Comparison of ENCODE assay signal across 1 fruit fly cellular context in the genomic region with DNA sequence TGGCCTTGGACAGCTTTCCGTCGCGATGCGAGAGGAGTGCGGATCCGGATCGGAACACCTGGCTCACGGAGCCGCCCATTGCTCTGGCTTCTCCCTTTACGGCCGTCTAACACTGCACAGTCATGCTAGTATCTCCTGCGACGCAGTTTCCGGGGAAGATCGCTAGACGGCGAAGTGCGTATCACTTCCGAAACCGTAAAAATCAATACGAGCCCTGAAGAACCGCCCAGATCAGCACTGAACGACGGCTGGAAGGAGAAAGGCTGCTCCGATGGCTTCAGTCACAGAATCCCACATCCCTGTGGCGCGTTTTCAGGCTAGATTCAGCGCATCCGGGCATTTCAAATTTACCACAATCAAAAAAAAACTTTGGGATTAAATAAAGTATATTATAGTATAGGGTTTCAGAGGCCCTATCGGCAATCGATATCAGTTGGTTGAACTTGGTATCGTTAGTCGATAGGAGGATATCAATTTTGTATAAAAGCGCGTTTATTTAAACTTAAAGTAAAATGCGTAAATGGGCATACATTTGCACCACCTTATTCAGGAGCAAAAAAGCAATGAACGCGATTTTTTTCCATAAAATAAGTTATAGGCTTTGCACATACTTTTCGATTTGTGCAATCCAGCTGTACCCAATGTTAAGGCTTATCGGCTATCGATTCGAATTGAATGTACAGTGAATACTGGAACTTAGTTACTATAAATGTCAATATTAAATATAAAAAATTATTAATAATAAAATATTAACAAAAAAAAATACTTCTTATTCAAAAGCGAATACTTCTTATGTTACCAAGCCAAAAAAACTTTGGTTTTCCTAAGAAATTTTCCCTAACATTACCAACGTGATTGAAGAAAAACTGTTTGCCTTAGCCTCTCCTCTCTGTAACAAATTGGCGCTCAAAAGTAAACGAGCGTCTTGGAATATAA.
TF ChIP-seq lines count a peak whose summit lies in the region.

A gene (minus strand): TSS at position 435 of the 936 bp plus-strand sequence.
A gene (plus strand): TSS at position 921 of the 936 bp plus-strand sequence.

TF ChIP-seq in whole organism, embryonic, 481 proteins besides CTCF, POLR2A, EP300 and RAD21 (continued from another document and continues in another):
- TF ChIP-seq CG3847 (GFP tag; IDR thresholded peaks at IDR 0.05; lab: Robert Waterston, UW), result peak; percentile 98
- TF ChIP-seq CG15073 (GFP tag; optimal IDR thresholded peaks at IDR 0.05; lab: Kevin White, UChicago), result peak; percentile 82
- TF ChIP-seq luna (GFP tag; optimal IDR thresholded peaks at IDR 0.05; lab: Kevin White, UChicago), result no peak
- TF ChIP-seq CG6765 (GFP tag; optimal IDR thresholded peaks at IDR 0.05; lab: Kevin White, UChicago), result peak; percentile 74
- peak; percentile 97 for TF ChIP-seq wdn (GFP tag; IDR thresholded peaks at IDR 0.05; lab: Robert Waterston, UW)
- peak; percentile 97 for TF ChIP-seq CG2889 (GFP tag; IDR thresholded peaks at IDR 0.05; lab: Robert Waterston, UW)
- peak; percentile 99 for TF ChIP-seq CG13424 (tag; optimal IDR thresholded peaks at IDR 0.05; lab: Kevin White, UChicago)
- TF ChIP-seq pita (GFP tag; optimal IDR thresholded peaks at IDR 0.05; lab: Kevin White, UChicago), result no peak
- TF ChIP-seq zen (tag; optimal IDR thresholded peaks at IDR 0.05; lab: Kevin White, UChicago), result peak; percentile 87
- TF ChIP-seq gfzf (GFP tag; optimal IDR thresholded peaks at IDR 0.05; lab: Kevin White, UChicago), result no peak
- peak; percentile 81 for TF ChIP-seq bbx (GFP tag; IDR thresholded peaks at IDR 0.05; lab: Robert Waterston, UW; ENCODE audit: partially characterized antibody)
- TF ChIP-seq CG8290 (GFP tag; optimal IDR thresholded peaks at IDR 0.05; lab: Kevin White, UChicago), result no peak
- no peak for TF ChIP-seq CG8290 (tag; optimal IDR thresholded peaks at IDR 0.05; lab: Kevin White, UChicago)
- TF ChIP-seq CG1832 (GFP tag; optimal IDR thresholded peaks at IDR 0.05; lab: Kevin White, UChicago), result no peak
- no peak for TF ChIP-seq nerfin-1 (tag; optimal IDR thresholded peaks at IDR 0.05; lab: Kevin White, UChicago)
- TF ChIP-seq crp (GFP tag; optimal IDR thresholded peaks at IDR 0.05; lab: Kevin White, UChicago), result peak; percentile 25 to 74
- TF ChIP-seq CG7556 (GFP tag; optimal IDR thresholded peaks at IDR 0.05; lab: Kevin White, UChicago), result peak; percentile 95
- peak; percentile 98 for TF ChIP-seq CG14050 (GFP tag; IDR thresholded peaks at IDR 0.05; lab: Robert Waterston, UW)
- peak in 1 of 2 experiments; percentile 67 for TF ChIP-seq insv (GFP tag; optimal IDR thresholded peaks at IDR 0.05; lab: Kevin White, UChicago)
- peak; percentile 99 for TF ChIP-seq stc (GFP tag; IDR thresholded peaks at IDR 0.05; lab: Robert Waterston, UW)
- peak; percentile 74 for TF ChIP-seq CG10147 (GFP tag; optimal IDR thresholded peaks at IDR 0.05; lab: Kevin White, UChicago)
- no peak for TF ChIP-seq Hmx (GFP tag; optimal IDR thresholded peaks at IDR 0.05; lab: Kevin White, UChicago)
- peak; percentile 93 for TF ChIP-seq ewg (GFP tag; optimal IDR thresholded peaks at IDR 0.05; lab: Kevin White, UChicago)
- peak; percentile 99 for TF ChIP-seq E2f1 (GFP tag; IDR thresholded peaks at IDR 0.05; lab: Robert Waterston, UW)
- no peak for TF ChIP-seq CG31365 (tag; optimal IDR thresholded peaks at IDR 0.05; lab: Kevin White, UChicago)
- TF ChIP-seq Med (GFP tag; lab: Kevin White, UChicago), result peak; percentile 96
- peak; percentile 42 for TF ChIP-seq Myb (GFP tag; optimal IDR thresholded peaks at IDR 0.05; lab: Kevin White, UChicago)
- TF ChIP-seq MTF-1 (GFP tag; optimal IDR thresholded peaks at IDR 0.05; lab: Kevin White, UChicago; ENCODE audit: borderline replicate concordance), result peak; percentile 72
- 0 out of 2 replicates have a peak, but pooled peaks have one; percentile 22 for TF ChIP-seq Doc2 (GFP tag; IDR thresholded peaks at IDR 0.05; lab: Robert Waterston, UW)
- TF ChIP-seq amos (GFP tag; IDR thresholded peaks at IDR 0.05; lab: Robert Waterston, UW; ENCODE audit: partially characterized antibody), result peak; percentile 57; the same call in 1 of the 2 replicates
- no peak for TF ChIP-seq Trl (optimal IDR thresholded peaks at IDR 0.05; lab: Kevin White, UChicago)
- peak; percentile 64 for TF ChIP-seq Trl (GFP tag; optimal IDR thresholded peaks at IDR 0.05; lab: Kevin White, UChicago)
- TF ChIP-seq pzg (GFP tag; optimal IDR thresholded peaks at IDR 0.05; lab: Kevin White, UChicago), result peak; percentile 23
- peak; percentile 73 for TF ChIP-seq Bteb2 (GFP tag; optimal IDR thresholded peaks at IDR 0.05; lab: Kevin White, UChicago)
- TF ChIP-seq sob (GFP tag; IDR thresholded peaks at IDR 0.05; lab: Robert Waterston, UW), result peak; percentile 99
- peak; percentile 90 for TF ChIP-seq tup (GFP tag; optimal IDR thresholded peaks at IDR 0.05; lab: Kevin White, UChicago)
- no peak for TF ChIP-seq CG18599 (GFP tag; optimal IDR thresholded peaks at IDR 0.05; lab: Kevin White, UChicago)
- no peak for TF ChIP-seq CG9797 (GFP tag; optimal IDR thresholded peaks at IDR 0.05; lab: Kevin White, UChicago)
- TF ChIP-seq schlank (tag; optimal IDR thresholded peaks at IDR 0.05; lab: Kevin White, UChicago), result peak; percentile 83
- no peak for TF ChIP-seq bigmax (GFP tag; optimal IDR thresholded peaks at IDR 0.05; lab: Kevin White, UChicago)
- TF ChIP-seq lbe (GFP tag; optimal IDR thresholded peaks at IDR 0.05; lab: Kevin White, UChicago), result no peak
- peak; percentile 64; the same call in 1 of the 2 replicates for TF ChIP-seq Bgb (GFP tag; IDR thresholded peaks at IDR 0.05; lab: Robert Waterston, UW; ENCODE audit: partially characterized antibody)
- TF ChIP-seq ab (GFP tag; optimal IDR thresholded peaks at IDR 0.05; lab: Kevin White, UChicago), result peak; percentile 75
- peak; percentile 84 for TF ChIP-seq tin (GFP tag; optimal IDR thresholded peaks at IDR 0.05; lab: Kevin White, UChicago)
- peak in 1 of 3 experiments; percentile 95 for TF ChIP-seq Stat92E (GFP tag; optimal IDR thresholded peaks at IDR 0.05; lab: Kevin White, UChicago)
- no peak for TF ChIP-seq Fer1 (GFP tag; optimal IDR thresholded peaks at IDR 0.05; lab: Kevin White, UChicago)
- TF ChIP-seq Sry-β (GFP tag; optimal IDR thresholded peaks at IDR 0.05; lab: Kevin White, UChicago), result peak; percentile 18
- peak; percentile 96 for TF ChIP-seq croc (GFP tag; conservative IDR thresholded peaks at IDR 0.05; lab: Robert Waterston, UW)
- TF ChIP-seq Spps (tag; optimal IDR thresholded peaks at IDR 0.05; lab: Kevin White, UChicago), result peak; percentile 75
- peak; percentile 64 for TF ChIP-seq unc-4 (GFP tag; IDR thresholded peaks at IDR 0.05; lab: Robert Waterston, UW; ENCODE audit: partially characterized antibody)
- TF ChIP-seq CHES-1-like (GFP tag; optimal IDR thresholded peaks at IDR 0.05; lab: Kevin White, UChicago), result peak; percentile 79
- TF ChIP-seq stwl (tag; optimal IDR thresholded peaks at IDR 0.05; lab: Kevin White, UChicago), result no peak
- peak; percentile 55 for TF ChIP-seq CG17186 (GFP tag; optimal IDR thresholded peaks at IDR 0.05; lab: Kevin White, UChicago)
- TF ChIP-seq CG4328 (GFP tag; optimal IDR thresholded peaks at IDR 0.05; lab: Kevin White, UChicago), result peak; percentile 20
- TF ChIP-seq cwo (GFP tag; optimal IDR thresholded peaks at IDR 0.05; lab: Kevin White, UChicago), result peak; percentile 77
- TF ChIP-seq unpg (GFP tag; optimal IDR thresholded peaks at IDR 0.05; lab: Kevin White, UChicago), result peak; percentile 98
- TF ChIP-seq CG1603 (tag; optimal IDR thresholded peaks at IDR 0.05; lab: Kevin White, UChicago), result no peak
- TF ChIP-seq da (GFP tag; optimal IDR thresholded peaks at IDR 0.05; lab: Kevin White, UChicago), result no peak
- no peak for TF ChIP-seq CG3995 (GFP tag; optimal IDR thresholded peaks at IDR 0.05; lab: Kevin White, UChicago)
- TF ChIP-seq mld (GFP tag; IDR thresholded peaks at IDR 0.05; lab: Robert Waterston, UW; ENCODE audit: partially characterized antibody), result peak; percentile 67; the same call in 2 of the 3 replicates
- no peak for TF ChIP-seq Lpt (GFP tag; optimal IDR thresholded peaks at IDR 0.05; lab: Kevin White, UChicago)
- TF ChIP-seq CG15269 (tag; optimal IDR thresholded peaks at IDR 0.05; lab: Kevin White, UChicago), result peak; percentile 99
- peak; percentile 23 for TF ChIP-seq sima (GFP tag; optimal IDR thresholded peaks at IDR 0.05; lab: Kevin White, UChicago)
- peak; percentile 33 for TF ChIP-seq CG15479 (GFP tag; optimal IDR thresholded peaks at IDR 0.05; lab: Kevin White, UChicago)
- peak; percentile 98 for TF ChIP-seq Abd-B (GFP tag; optimal IDR thresholded peaks at IDR 0.05; lab: Kevin White, UChicago)
- TF ChIP-seq CG5953 (GFP tag; IDR thresholded peaks at IDR 0.05; lab: Robert Waterston, UW), result peak; percentile 98
- TF ChIP-seq Optix (GFP tag; IDR thresholded peaks at IDR 0.05; lab: Robert Waterston, UW), result peak; percentile 92
- TF ChIP-seq Mrtf (GFP tag; IDR thresholded peaks at IDR 0.05; lab: Robert Waterston, UW), result peak; percentile 84
- TF ChIP-seq Nf-YA (GFP tag; IDR thresholded peaks at IDR 0.05; lab: Robert Waterston, UW), result peak; percentile 92
- TF ChIP-seq ap (GFP tag; IDR thresholded peaks at IDR 0.05; lab: Robert Waterston, UW), result peak; percentile 99
- peak; percentile 44 for TF ChIP-seq Fer2 (tag; optimal IDR thresholded peaks at IDR 0.05; lab: Kevin White, UChicago)
- TF ChIP-seq Tbp (GFP tag; optimal IDR thresholded peaks at IDR 0.05; lab: Kevin White, UChicago), result no peak
- TF ChIP-seq ase (GFP tag; IDR thresholded peaks at IDR 0.05; lab: Robert Waterston, UW), result peak; percentile 92
- TF ChIP-seq Fer3 (tag; optimal IDR thresholded peaks at IDR 0.05; lab: Kevin White, UChicago), result peak; percentile 89
- TF ChIP-seq CG11695 (GFP tag; IDR thresholded peaks at IDR 0.05; lab: Robert Waterston, UW), result peak; percentile 94
- peak; percentile 88 for TF ChIP-seq trem (tag; optimal IDR thresholded peaks at IDR 0.05; lab: Kevin White, UChicago)
- TF ChIP-seq CG12299 (tag; optimal IDR thresholded peaks at IDR 0.05; lab: Kevin White, UChicago), result peak; percentile 95
- TF ChIP-seq CG34376 (GFP tag; optimal IDR thresholded peaks at IDR 0.05; lab: Kevin White, UChicago), result no peak
- peak; percentile 1 for TF ChIP-seq emc (GFP tag; optimal IDR thresholded peaks at IDR 0.05; lab: Kevin White, UChicago)
- TF ChIP-seq pho (GFP tag; optimal IDR thresholded peaks at IDR 0.05; lab: Kevin White, UChicago), result peak; percentile 69
- peak; percentile 98 for TF ChIP-seq CG33557 (GFP tag; optimal IDR thresholded peaks at IDR 0.05; lab: Kevin White, UChicago)
- peak; percentile 98 for TF ChIP-seq CG1602 (GFP tag; optimal IDR thresholded peaks at IDR 0.05; lab: Kevin White, UChicago)
- TF ChIP-seq CG31224 (GFP tag; IDR thresholded peaks at IDR 0.05; lab: Robert Waterston, UW), result peak; percentile 91
- peak; percentile 98 for TF ChIP-seq CG12391 (tag; optimal IDR thresholded peaks at IDR 0.05; lab: Kevin White, UChicago)
- TF ChIP-seq sna (GFP tag; IDR thresholded peaks at IDR 0.05; lab: Robert Waterston, UW; ENCODE audit: partially characterized antibody), result peak; percentile 80
- peak; percentile 79 for TF ChIP-seq Antp (GFP tag; optimal IDR thresholded peaks at IDR 0.05; lab: Kevin White, UChicago)
- TF ChIP-seq tgo (GFP tag; IDR thresholded peaks at IDR 0.05; lab: Robert Waterston, UW), result peak; percentile 97
- TF ChIP-seq Xrp1 (GFP tag; IDR thresholded peaks at IDR 0.05; lab: Robert Waterston, UW), result peak; percentile 99
- TF ChIP-seq sens-2 (GFP tag; IDR thresholded peaks at IDR 0.05; lab: Robert Waterston, UW), result peak; percentile 99
- peak; percentile 92 for TF ChIP-seq CG1529 (GFP tag; optimal IDR thresholded peaks at IDR 0.05; lab: Kevin White, UChicago)
- peak; percentile 95 for TF ChIP-seq CG17612 (GFP tag; IDR thresholded peaks at IDR 0.05; lab: Robert Waterston, UW)
- peak; percentile 99 for TF ChIP-seq CG17328 (GFP tag; IDR thresholded peaks at IDR 0.05; lab: Robert Waterston, UW)
- peak; percentile 99 for TF ChIP-seq CoRest (tag; optimal IDR thresholded peaks at IDR 0.05; lab: Kevin White, UChicago)
- TF ChIP-seq disco-r (GFP tag; optimal IDR thresholded peaks at IDR 0.05; lab: Kevin White, UChicago), result peak; percentile 53
- TF ChIP-seq CG9727 (GFP tag; optimal IDR thresholded peaks at IDR 0.05; lab: Kevin White, UChicago), result peak; percentile 98
- no peak for TF ChIP-seq hkb (optimal IDR thresholded peaks at IDR 0.05; lab: Kevin White, UChicago)
- TF ChIP-seq hkb (GFP tag; IDR thresholded peaks at IDR 0.05; lab: Robert Waterston, UW), result peak; percentile 98
- peak; percentile 89 for TF ChIP-seq dati (GFP tag; IDR thresholded peaks at IDR 0.05; lab: Robert Waterston, UW)
- peak; percentile 95 for TF ChIP-seq dimm (GFP tag; IDR thresholded peaks at IDR 0.05; lab: Robert Waterston, UW)
- TF ChIP-seq tna (GFP tag; IDR thresholded peaks at IDR 0.05; lab: Robert Waterston, UW; ENCODE audit: partially characterized antibody), result peak; percentile 90
- peak; percentile 98 for TF ChIP-seq CG7839 (tag; optimal IDR thresholded peaks at IDR 0.05; lab: Kevin White, UChicago)
- no peak for TF ChIP-seq eve (GFP tag; optimal IDR thresholded peaks at IDR 0.05; lab: Kevin White, UChicago)
- TF ChIP-seq Dp (GFP tag; optimal IDR thresholded peaks at IDR 0.05; lab: Kevin White, UChicago), result peak; percentile 68
- peak; percentile 97 for TF ChIP-seq CG10209 (GFP tag; optimal IDR thresholded peaks at IDR 0.05; lab: Kevin White, UChicago)
- TF ChIP-seq CG2120 (GFP tag; optimal IDR thresholded peaks at IDR 0.05; lab: Kevin White, UChicago), result peak; percentile 96
- TF ChIP-seq CG9932 (GFP tag; IDR thresholded peaks at IDR 0.05; lab: Robert Waterston, UW), result peak; percentile 99
- peak; percentile 90 for TF ChIP-seq GATAe (GFP tag; conservative IDR thresholded peaks at IDR 0.05; lab: Robert Waterston, UW)
- peak; percentile 91 for TF ChIP-seq bab2 (GFP tag; optimal IDR thresholded peaks at IDR 0.05; lab: Kevin White, UChicago)
- no peak for TF ChIP-seq tap (tag; optimal IDR thresholded peaks at IDR 0.05; lab: Kevin White, UChicago)
- peak; percentile 52 for TF ChIP-seq CG9876 (GFP tag; optimal IDR thresholded peaks at IDR 0.05; lab: Kevin White, UChicago)
- TF ChIP-seq zfh2 (GFP tag; optimal IDR thresholded peaks at IDR 0.05; lab: Kevin White, UChicago), result peak; percentile 65
- no peak for TF ChIP-seq fd64A (GFP tag; optimal IDR thresholded peaks at IDR 0.05; lab: Kevin White, UChicago)
- TF ChIP-seq Gug (GFP tag; IDR thresholded peaks at IDR 0.05; lab: Robert Waterston, UW), result peak; percentile 67; the same call in 2 of the 4 replicates
- TF ChIP-seq Blimp-1 (GFP tag; optimal IDR thresholded peaks at IDR 0.05; lab: Kevin White, UChicago), result no peak
- peak; percentile 79 for TF ChIP-seq CG3838 (GFP tag; optimal IDR thresholded peaks at IDR 0.05; lab: Kevin White, UChicago)
- no peak for TF ChIP-seq Hr78 (GFP tag; optimal IDR thresholded peaks at IDR 0.05; lab: Kevin White, UChicago)
- TF ChIP-seq Atf3 (GFP tag; optimal IDR thresholded peaks at IDR 0.05; lab: Kevin White, UChicago), result peak; percentile 73
- peak; percentile 84 for TF ChIP-seq Atf-2 (GFP tag; optimal IDR thresholded peaks at IDR 0.05; lab: Kevin White, UChicago)
